Fruit fly (Drosophila melanogaster) whole organism, pupa: ENCODE measurements around the gene mRpL23.

Source experiments
- CG15710 ChIP-seq: fragments of 200-800 bp; sonication (Bioruptor generic); optimal IDR thresholded peaks from 2 replicates; lab custom pipeline; 2018; ENCODE audit warnings: missing biosample characterization, mild to moderate bottlenecking, missing genetic modification characterization, moderate library complexity
- CG8159 ChIP-seq: fragments of 200-800 bp; sonication (Bioruptor generic); optimal IDR thresholded peaks from 3 replicates; lab custom pipeline; 2018; ENCODE audit warnings: missing biosample characterization, mild to moderate bottlenecking, missing genetic modification characterization, moderate library complexity
- EcR ChIP-seq: fragments of 200-800 bp; sonication (Bioruptor generic); optimal IDR thresholded peaks from 3 replicates; lab custom pipeline; 2019; ENCODE audit warnings: missing biosample characterization, missing genetic modification characterization, mild to moderate bottlenecking, moderate library complexity, missing genetic modification reagents
- gl ChIP-seq: fragments of 200-800 bp; sonication (Bioruptor generic); optimal IDR thresholded peaks from 2 replicates; lab custom pipeline; 2018; ENCODE audit warnings: missing biosample characterization, mild to moderate bottlenecking, missing genetic modification characterization
- rn ChIP-seq: fragments of 200-800 bp; sonication (Bioruptor generic); IDR thresholded peaks from 2 replicates; pipeline ENCODE4 v1.3.6; 2022; ENCODE audit warnings: missing biosample characterization, missing genetic modification characterization

DNA sequence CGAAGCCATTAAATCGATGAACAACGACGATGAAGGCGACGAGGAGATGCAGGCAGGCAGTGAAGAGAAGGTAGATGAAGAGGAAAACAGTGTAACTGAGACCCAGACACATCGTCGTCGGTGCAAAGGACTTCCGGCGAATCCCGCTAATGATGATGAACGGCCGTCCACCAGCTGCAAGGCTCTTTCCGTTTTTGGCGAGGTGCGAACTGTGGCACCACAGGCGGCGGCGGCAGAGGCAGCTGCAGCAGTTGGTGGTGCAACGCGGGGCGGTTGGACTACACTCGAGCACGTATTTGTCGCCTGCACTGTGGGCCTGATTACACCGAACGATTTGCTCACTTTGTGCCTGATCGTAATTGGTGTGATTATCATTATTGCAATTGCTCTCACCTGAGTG, 34.4 kb upstream of the mRpL23 start:
- TF ChIP-seq EcR (GFP tag; lab: Kevin White, UChicago) (no peak), CG15710 (tag; lab: Kevin White, UChicago) (no peak), gl (tag; lab: Kevin White, UChicago) (no peak), CG8159 (no peak), rn (GFP tag; lab: Robert Waterston, UW) (no peak)
